Worm (Caenorhabditis elegans): Measurements from ENCODE around the gene srx-5.

- no peak for TF ChIP-seq sea-1 (GFP tag; conservative IDR thresholded peaks at IDR 0.05)
- TF ChIP-seq ama-1 (optimal IDR thresholded peaks at IDR 0.05), result no peak
Measured at ce11 chrV:719731-720130, 19.9 kb downstream of the srx-5 start, which contains the start of gene srbc-40.

All from whole organism, early embryonic.